Worm (Caenorhabditis elegans): Measurements from ENCODE around the gene C01G12.9.

C01G12.9 gene

DNA sequence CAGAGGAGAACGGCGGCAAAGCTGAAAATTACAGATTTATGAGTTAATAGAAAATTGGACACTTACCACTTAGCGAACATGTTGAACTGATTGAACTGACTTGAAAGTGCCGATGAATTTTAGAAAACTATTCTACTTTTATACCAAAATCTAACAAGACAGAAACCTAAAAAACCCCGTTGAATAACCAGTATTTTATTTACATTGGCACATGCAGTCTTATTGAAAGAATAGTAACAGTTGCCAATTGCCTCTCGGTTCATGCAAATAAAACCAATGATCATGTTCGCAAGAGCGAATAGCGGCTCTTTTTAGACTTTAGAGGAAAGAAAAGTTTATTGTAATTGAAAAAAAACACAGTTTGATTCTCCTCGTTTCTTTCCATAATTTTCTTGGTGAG, 9.3 kb downstream of the C01G12.9 start, which contains the start of gene nspb-10:
Gene nspb-10 (minus strand): TSS at position 101 of the 400 bp plus-strand sequence.
- no peak for TF ChIP-seq tbp1 (GFP tag; optimal IDR thresholded peaks at IDR 0.05)
- no peak for TF ChIP-seq madf-8 (GFP tag; conservative IDR thresholded peaks at IDR 0.05)
- no peak for TF ChIP-seq lir-1 (GFP tag; conservative IDR thresholded peaks at IDR 0.05)
- TF ChIP-seq egrh-3 (GFP tag; IDR thresholded peaks at IDR 0.05), result no peak
- TF ChIP-seq ceh-91 (GFP tag; IDR thresholded peaks at IDR 0.05), result no peak

DNA sequence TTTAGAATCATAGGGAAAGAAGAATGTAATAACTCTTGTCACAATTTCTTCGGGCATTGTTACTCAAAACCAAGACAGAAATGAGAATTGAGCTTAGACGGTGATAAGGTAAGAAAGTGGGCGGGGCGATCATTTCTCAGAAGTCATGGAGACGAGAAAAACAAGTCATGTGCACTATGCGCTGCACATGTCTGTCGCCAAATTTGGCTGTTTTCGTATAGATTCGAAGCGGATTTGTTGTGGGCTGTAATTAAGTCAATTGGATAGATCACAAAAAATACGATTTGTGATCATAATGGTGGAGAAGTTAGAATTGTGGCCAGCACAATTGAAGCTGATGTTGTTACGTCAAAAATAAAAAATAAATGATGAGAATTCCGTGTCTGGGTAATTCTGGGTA, 12.9 kb downstream of the C01G12.9 start, which contains the start of gene C01G12.7:
Gene C01G12.7 (minus strand): TSS at position 195 of the 400 bp plus-strand sequence.
- TF ChIP-seq T07F8.4 (tag; optimal IDR thresholded peaks at IDR 0.05), result no peak
- no peak for TF ChIP-seq ceh-40 (GFP tag; IDR thresholded peaks at IDR 0.05)
- no peak for TF ChIP-seq nfyb-1 (GFP tag; IDR thresholded peaks at IDR 0.05)
- TF ChIP-seq tlf-1 (GFP tag; optimal IDR thresholded peaks at IDR 0.05), result no peak
- TF ChIP-seq rpc-1 (optimal IDR thresholded peaks at IDR 0.05), result no peak
- no peak for TF ChIP-seq rpc-1 (tag; optimal IDR thresholded peaks at IDR 0.05)
- TF ChIP-seq D2030.7 (GFP tag; IDR thresholded peaks at IDR 0.05), result no peak
- no peak for TF ChIP-seq fkh-3 (tag; optimal IDR thresholded peaks at IDR 0.05)
- TF ChIP-seq atf-7 (tag; optimal IDR thresholded peaks at IDR 0.05), result no peak
- no peak for TF ChIP-seq madf-8 (GFP tag; conservative IDR thresholded peaks at IDR 0.05)
- TF ChIP-seq repo-1 (tag; optimal IDR thresholded peaks at IDR 0.05), result no peak

- TF ChIP-seq mel-28 (tag; optimal IDR thresholded peaks at IDR 0.05; ENCODE audit: borderline replicate concordance), result no peak
- TF ChIP-seq C06A6.2 (GFP tag; conservative IDR thresholded peaks at IDR 0.05), result no peak
- TF ChIP-seq pbrm-1 (GFP tag; IDR thresholded peaks at IDR 0.05), result no peak
- no peak for TF ChIP-seq hlh-26 (GFP tag; conservative IDR thresholded peaks at IDR 0.05)
- no peak for TF ChIP-seq rpc-1 (optimal IDR thresholded peaks at IDR 0.05)
- no peak for TF ChIP-seq rpc-1 (tag; optimal IDR thresholded peaks at IDR 0.05)
- TF ChIP-seq F55B11.4 (tag; optimal IDR thresholded peaks at IDR 0.05; ENCODE audit: borderline replicate concordance, insufficient read depth), result no peak
- no peak for TF ChIP-seq cebp-1 (GFP tag; IDR thresholded peaks at IDR 0.05)
- TF ChIP-seq cebp-1 (tag; optimal IDR thresholded peaks at IDR 0.05), result no peak
- TF ChIP-seq lag-1 (GFP tag; IDR thresholded peaks at IDR 0.05), result no peak
- TF ChIP-seq F33H1.4 (GFP tag; IDR thresholded peaks at IDR 0.05), result no peak
- TF ChIP-seq Y53F4B.3 (GFP tag; IDR thresholded peaks at IDR 0.05), result no peak
- TF ChIP-seq F52B5.7 (tag; optimal IDR thresholded peaks at IDR 0.05), result no peak
- no peak for TF ChIP-seq hlh-12 (tag; optimal IDR thresholded peaks at IDR 0.05)
- no peak for TF ChIP-seq dpl-1 (GFP tag; optimal IDR thresholded peaks at IDR 0.05)
- TF ChIP-seq snpc-3.4 (tag; optimal IDR thresholded peaks at IDR 0.05), result no peak
- no peak for TF ChIP-seq hmg-1.2 (GFP tag; IDR thresholded peaks at IDR 0.05)
- TF ChIP-seq rcor-1 (GFP tag; IDR thresholded peaks at IDR 0.05), result no peak
Observed at ce11 chrII:14592629-14593028, 13.8 kb downstream of the C01G12.9 start.

ce11 chrII:14593281-14593680, 14.5 kb downstream of the C01G12.9 start, which contains the start of gene catp-4:
Gene catp-4 (plus strand): TSS chrII:14593581.
- no peak for TF ChIP-seq ztf-25 (GFP tag; IDR thresholded peaks at IDR 0.05)
- TF ChIP-seq nhr-179 (tag; optimal IDR thresholded peaks at IDR 0.05), result no peak
- TF ChIP-seq die-1 (tag; optimal IDR thresholded peaks at IDR 0.05), result no peak
- TF ChIP-seq nhr-120 (GFP tag; IDR thresholded peaks at IDR 0.05), result no peak
- no peak for TF ChIP-seq K12H6.12 (tag; optimal IDR thresholded peaks at IDR 0.05)
